Fruit fly (Drosophila melanogaster) whole organism, embryonic: ENCODE data around the gene CG15446.

Experiments
- CG17912 ChIP-seq: fragments of 200-800 bp; sonication (Bioruptor generic); optimal IDR thresholded peaks from 2 replicates; lab custom pipeline; 2018; ENCODE audit warnings: missing biosample characterization, mild to moderate bottlenecking, missing genetic modification characterization
- CG18011 ChIP-seq: fragments of 200-800 bp; sonication (Bioruptor generic); optimal IDR thresholded peaks from 2 replicates; lab custom pipeline; 2017; ENCODE audit warnings: missing biosample characterization, missing genetic modification characterization, mild to moderate bottlenecking, moderate library complexity, missing genotype
- CG33557 ChIP-seq: fragments of 200-800 bp; sonication (Bioruptor generic); optimal IDR thresholded peaks from 2 replicates; lab custom pipeline; 2019; ENCODE audit warnings: missing biosample characterization, mild to moderate bottlenecking, missing genetic modification characterization, moderate library complexity
- CG43689 ChIP-seq: fragments of 200-800 bp; sonication (Bioruptor generic); IDR thresholded peaks from 2 replicates; pipeline ENCODE4 v1.3.6; 2022; ENCODE audit warnings: missing biosample characterization, missing genetic modification characterization
- hb ChIP-seq: fragments of 200-800 bp; sonication (Bioruptor generic); IDR thresholded peaks from 3 replicates; pipeline ENCODE4 v1.3.6; 2022; ENCODE audit warnings: missing biosample characterization, missing genetic modification characterization; ENCODE audit not compliant: partially characterized antibody
- lola ChIP-seq, 3 experiments: fragments of >200 bp in 2 of 3; fragments of 200-800 bp in 1 of 3; sonication (Bioruptor generic) in 1 of 3; optimal IDR thresholded peaks; 2 replicates each; lab custom pipeline; 2017 to 2019; ENCODE audit warnings: missing biosample characterization in 3 of 3, missing genetic modification characterization in 3 of 3, mild to moderate bottlenecking in 1 of 3, moderate library complexity in 1 of 3
- psq ChIP-seq: fragments of 200-800 bp; sonication (Bioruptor generic); optimal IDR thresholded peaks from 2 replicates; lab custom pipeline; 2017; ENCODE audit warnings: missing biosample characterization, missing genetic modification characterization

DNA sequence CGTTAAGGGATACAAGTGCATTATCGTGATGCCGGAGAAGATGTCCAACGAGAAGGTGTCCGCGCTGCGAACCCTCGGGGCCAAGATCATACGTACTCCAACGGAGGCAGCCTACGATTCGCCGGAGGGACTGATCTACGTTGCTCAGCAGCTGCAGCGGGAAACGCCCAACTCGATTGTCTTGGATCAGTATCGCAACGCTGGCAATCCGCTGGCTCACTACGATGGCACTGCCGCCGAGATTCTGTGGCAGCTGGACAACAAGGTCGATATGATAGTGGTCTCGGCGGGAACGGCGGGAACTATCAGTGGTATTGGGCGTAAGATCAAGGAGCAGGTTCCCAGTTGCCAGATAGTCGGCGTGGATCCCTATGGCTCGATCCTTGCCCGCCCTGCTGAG is 54.3 kb downstream of the CG15446 start:
- TF ChIP-seq lola (GFP tag; optimal IDR thresholded peaks at IDR 0.05; lab: Kevin White, UChicago) (no peak), CG33557 (GFP tag; lab: Kevin White, UChicago) (no peak), CG17912 (GFP tag; lab: Kevin White, UChicago) (no peak), hb (GFP tag; lab: Robert Waterston, UW) (no peak), CG43689 (GFP tag; lab: Robert Waterston, UW) (no peak), CG18011 (no peak), psq (GFP tag; lab: Kevin White, UChicago) (no peak)
